Fruit fly (Drosophila melanogaster): Measurements from ENCODE around the gene Sec5.

DNA sequence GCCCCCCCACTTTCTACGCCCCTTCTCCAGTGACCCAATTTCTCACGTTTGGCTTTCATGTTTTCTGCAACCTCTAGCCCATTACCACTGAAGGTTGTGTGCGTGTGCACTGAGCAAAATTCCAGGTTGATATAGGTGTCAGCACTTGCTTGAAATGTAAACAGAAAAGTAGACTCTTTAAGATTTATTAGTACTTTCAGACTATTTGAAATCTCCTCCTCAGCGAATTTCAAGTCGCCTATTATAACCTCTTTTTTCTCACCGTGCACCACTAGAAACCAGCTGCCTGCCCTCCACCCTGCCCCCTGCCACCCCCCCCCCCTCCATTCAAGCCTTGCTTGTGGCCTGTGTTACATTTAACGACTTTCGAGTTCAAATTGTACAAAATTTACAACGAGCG, 22.0 kb upstream of the Sec5 start:
- TF ChIP-seq CG3032 (tag; optimal IDR thresholded peaks at IDR 0.05) (no peak), lz (GFP tag; optimal IDR thresholded peaks at IDR 0.05) (no peak), Hr4 (GFP tag; optimal IDR thresholded peaks at IDR 0.05) (peak; percentile 63), Ets96B (tag; optimal IDR thresholded peaks at IDR 0.05) (no peak)
